Worm (Caenorhabditis elegans): ENCODE measurements around the gene sri-30.

ce11 chrII:3055531-3055930 is 9.6 kb downstream of the sri-30 start:
- TF ChIP-seq unc-130 (tag; optimal IDR thresholded peaks at IDR 0.05) (no peak), unc-62 (GFP tag; optimal IDR thresholded peaks at IDR 0.05) (no peak), fos-1 (tag; optimal IDR thresholded peaks at IDR 0.05) (no peak)

Data from whole organism, L1 larva.